Worm (Caenorhabditis elegans) whole organism, late embryonic: ENCODE data around the gene F07C3.9.

ENCODE experiments used
- ahr-1 ChIP-seq: sonication (generic microtip); optimal IDR thresholded peaks from 2 replicates; lab custom pipeline; 2016; ENCODE audit warnings: missing genetic modification characterization, missing compliant biosample characterization
- ceh-19 ChIP-seq: fragments of 200-800 bp; sonication (Bioruptor generic); optimal IDR thresholded peaks from 2 replicates; lab custom pipeline; 2018; ENCODE audit warnings: mild to moderate bottlenecking, missing genetic modification characterization, missing compliant biosample characterization
- ceh-2 ChIP-seq: sonication (generic microtip); optimal IDR thresholded peaks from 2 replicates; lab custom pipeline; 2016; ENCODE audit warnings: missing genotype, missing genetic modification characterization, missing compliant biosample characterization
- ceh-22 ChIP-seq: sonication (generic microtip); optimal IDR thresholded peaks from 2 replicates; lab custom pipeline; 2017; ENCODE audit warnings: missing biosample characterization, missing genetic modification characterization
- ceh-9 ChIP-seq: sonication (generic microtip); optimal IDR thresholded peaks from 2 replicates; lab custom pipeline; 2016; ENCODE audit warnings: mild to moderate bottlenecking, missing genetic modification characterization, inconsistent platforms, missing compliant biosample characterization
- hlh-13 ChIP-seq: fragments of 200-800 bp; sonication (Bioruptor generic); optimal IDR thresholded peaks from 2 replicates; lab custom pipeline; 2018; ENCODE audit warnings: mild to moderate bottlenecking, missing genetic modification characterization, missing compliant biosample characterization
- nhr-11 ChIP-seq: fragments of 150-350 bp; optimal IDR thresholded peaks from 2 replicates; lab custom pipeline; 2014; ENCODE audit warnings: missing biosample characterization, missing genetic modification characterization
- odd-2 ChIP-seq: sonication (generic microtip); optimal IDR thresholded peaks from 2 replicates; lab custom pipeline; 2017; ENCODE audit warnings: antibody characterized with exemption, mild to moderate bottlenecking, missing genetic modification characterization, missing compliant biosample characterization
- pha-4 ChIP-seq: fragments of 150-350 bp; optimal IDR thresholded peaks from 2 replicates; lab custom pipeline; 2018; ENCODE audit warnings: missing biosample characterization, missing genetic modification reagents, missing genetic modification characterization
- pqm-1 ChIP-seq: sonication (generic microtip); optimal IDR thresholded peaks from 2 replicates; lab custom pipeline; 2016; ENCODE audit warnings: missing genetic modification characterization, missing compliant biosample characterization
- rnt-1 ChIP-seq: sonication (generic microtip); optimal IDR thresholded peaks from 2 replicates; lab custom pipeline; 2016; ENCODE audit warnings: missing genetic modification characterization, missing compliant biosample characterization
- unc-42 ChIP-seq: sonication (generic microtip); optimal IDR thresholded peaks from 2 replicates; lab custom pipeline; 2016; ENCODE audit warnings: missing genotype, missing genetic modification characterization, missing compliant biosample characterization

DNA sequence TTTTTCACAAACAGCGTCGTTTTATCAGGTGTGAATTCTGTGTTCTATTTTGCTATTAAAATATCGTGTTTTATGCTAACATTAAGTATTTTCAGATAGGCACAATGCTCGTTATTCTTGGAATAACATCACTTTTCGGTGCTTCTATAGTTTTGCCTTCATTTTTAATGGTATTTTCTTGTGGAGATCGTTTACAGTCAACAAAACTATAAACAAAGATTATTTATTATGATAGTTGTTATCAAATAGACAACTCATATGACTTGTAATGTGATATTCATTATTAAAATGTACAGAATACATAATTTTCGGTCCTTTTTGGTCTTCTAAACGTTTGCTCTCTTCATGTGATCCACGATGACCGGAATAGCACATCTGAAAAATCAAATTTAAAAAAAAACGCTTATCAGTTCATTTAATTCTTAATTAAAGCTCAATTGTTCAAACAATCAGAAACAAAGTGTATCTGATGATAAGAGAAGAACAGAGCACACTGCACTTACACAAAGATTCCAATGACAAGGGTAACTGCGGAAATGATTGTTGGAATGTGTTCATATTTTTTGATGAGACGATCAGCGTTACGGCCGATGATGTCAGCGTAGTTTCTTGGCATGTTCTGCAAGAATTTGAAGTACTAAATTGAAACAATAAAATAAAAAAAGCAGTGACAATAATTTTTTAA lies at the start of gene F07C3.9:
- no peak for TF ChIP-seq hlh-13 (GFP tag; lab: Kevin White, UChicago)
- no peak for TF ChIP-seq unc-42 (tag; lab: Kevin White, UChicago)
- no peak for TF ChIP-seq pha-4 (tag; lab: Kevin White, UChicago)
- no peak for TF ChIP-seq pqm-1 (tag; lab: Kevin White, UChicago)
- no peak for TF ChIP-seq odd-2 (tag; lab: Kevin White, UChicago)
- no peak for TF ChIP-seq rnt-1 (tag; lab: Kevin White, UChicago)
- no peak for TF ChIP-seq nhr-11 (tag; lab: Kevin White, UChicago)
- TF ChIP-seq ceh-2 (tag; lab: Kevin White, UChicago): no peak
- TF ChIP-seq ceh-9 (tag; lab: Kevin White, UChicago): no peak
- TF ChIP-seq ceh-22 (tag; lab: Kevin White, UChicago): no peak
- no peak for TF ChIP-seq ahr-1 (tag; lab: Kevin White, UChicago)
- TF ChIP-seq ceh-19 (GFP tag; lab: Kevin White, UChicago): no peak
